Worm (Caenorhabditis elegans) whole organism, young adult: Measurements from ENCODE around the gene cpg-20.

Source experiments
- B0336.3 ChIP-seq: fragments of 200-800 bp; sonication (Bioruptor generic); IDR thresholded peaks from 2 replicates; pipeline ENCODE4 v1.3.6; 2022; ENCODE audit warnings: missing genetic modification characterization, missing compliant biosample characterization
- C06A6.2 ChIP-seq: fragments of 200-800 bp; sonication (Bioruptor generic); conservative IDR thresholded peaks from 2 replicates; pipeline ENCODE4 v1.3.6; 2022; ENCODE audit warnings: missing genetic modification characterization, missing compliant biosample characterization
- T26A5.8 ChIP-seq: sonication (generic microtip); optimal IDR thresholded peaks from 2 replicates; lab custom pipeline; 2016; ENCODE audit warnings: missing genetic modification characterization, missing compliant biosample characterization
- Y53G8AR.9 ChIP-seq: fragments of 200-800 bp; sonication (Bioruptor generic); conservative IDR thresholded peaks from 2 replicates; pipeline ENCODE4 v1.3.6; 2022; ENCODE audit warnings: missing genetic modification reagents, missing genetic modification characterization, missing compliant biosample characterization
- Y79H2A.3 ChIP-seq: fragments of 200-800 bp; sonication (Bioruptor generic); conservative IDR thresholded peaks from 2 replicates; pipeline ENCODE4 v1.3.6; 2022; ENCODE audit warnings: missing genetic modification reagents, missing genetic modification characterization, missing compliant biosample characterization
- ZK185.1 ChIP-seq: sonication (generic microtip); optimal IDR thresholded peaks from 2 replicates; lab custom pipeline; 2016; ENCODE audit warnings: mild to moderate bottlenecking, missing genetic modification characterization, missing compliant biosample characterization; ENCODE audit not compliant: poor library complexity, severe bottlenecking
- aptf-2 ChIP-seq: fragments of 200-800 bp; sonication (Bioruptor generic); conservative IDR thresholded peaks from 2 replicates; pipeline ENCODE4 v1.3.6; 2022; ENCODE audit warnings: missing genetic modification reagents, missing genetic modification characterization, missing compliant biosample characterization
- attf-5 ChIP-seq: fragments of 200-800 bp; sonication (Bioruptor generic); optimal IDR thresholded peaks from 2 replicates; lab custom pipeline; 2018; ENCODE audit warnings: mild to moderate bottlenecking, missing genetic modification characterization, missing compliant biosample characterization
- cebp-1 ChIP-seq, 2 experiments: fragments of 200-800 bp in 1 of 2; sonication (Bioruptor generic) in 1 of 2; sonication (generic microtip) in 1 of 2; IDR thresholded peaks in 1 of 2; optimal IDR thresholded peaks in 1 of 2; 2 replicates each; pipeline versions ENCODE4 v1.3.6 to Lab custom; 2017 to 2022; ENCODE audit warnings: missing compliant biosample characterization in 2 of 2, missing genetic modification characterization in 2 of 2, mild to moderate bottlenecking in 1 of 2, missing genetic modification reagents in 1 of 2, moderate library complexity in 1 of 2
- ceh-100 ChIP-seq: fragments of 200-800 bp; sonication (Bioruptor generic); IDR thresholded peaks from 2 replicates; pipeline ENCODE4 v1.3.6; 2022; ENCODE audit warnings: missing genetic modification reagents, missing genetic modification characterization, missing compliant biosample characterization
- ceh-27 ChIP-seq: fragments of 200-800 bp; sonication (Bioruptor generic); optimal IDR thresholded peaks from 2 replicates; lab custom pipeline; 2018; ENCODE audit warnings: mild to moderate bottlenecking, missing genetic modification characterization, moderate library complexity, missing compliant biosample characterization
- ceh-40 ChIP-seq: fragments of 200-800 bp; sonication (Bioruptor generic); IDR thresholded peaks from 2 replicates; pipeline ENCODE4 v1.3.6; 2022; ENCODE audit warnings: missing genetic modification characterization, missing compliant biosample characterization
- ceh-91 ChIP-seq: fragments of 200-800 bp; sonication (Bioruptor generic); IDR thresholded peaks from 2 replicates; pipeline ENCODE4 v1.3.6; 2022; ENCODE audit warnings: missing genetic modification reagents, missing genetic modification characterization, missing compliant biosample characterization
- chd-7 ChIP-seq: sonication (generic microtip); optimal IDR thresholded peaks from 2 replicates; lab custom pipeline; 2016; ENCODE audit warnings: mild to moderate bottlenecking, missing genetic modification characterization, moderate library complexity, missing compliant biosample characterization
- die-1 ChIP-seq: sonication (generic microtip); optimal IDR thresholded peaks from 2 replicates; lab custom pipeline; 2016; ENCODE audit warnings: missing genotype, mild to moderate bottlenecking, missing genetic modification characterization, missing compliant biosample characterization
- dox-1 ChIP-seq: fragments of 200-800 bp; sonication (Bioruptor generic); IDR thresholded peaks from 2 replicates; pipeline ENCODE4 v1.3.6; 2022; ENCODE audit warnings: missing genetic modification reagents, missing genetic modification characterization, missing compliant biosample characterization
- dpff-1 ChIP-seq: sonication (generic microtip); optimal IDR thresholded peaks from 2 replicates; lab custom pipeline; 2017; ENCODE audit warnings: mild to moderate bottlenecking, missing genetic modification characterization, missing compliant biosample characterization
- egl-18 ChIP-seq: fragments of 200-800 bp; sonication (Bioruptor generic); IDR thresholded peaks from 2 replicates; pipeline ENCODE4 v1.3.6; 2022; ENCODE audit warnings: missing genetic modification reagents, missing genetic modification characterization, missing compliant biosample characterization
- egl-44 ChIP-seq: fragments of 200-800 bp; sonication (Bioruptor generic); IDR thresholded peaks from 2 replicates; pipeline ENCODE4 v1.3.6; 2022; ENCODE audit warnings: missing genetic modification reagents, missing genetic modification characterization, missing compliant biosample characterization
- egrh-3 ChIP-seq: fragments of 200-800 bp; sonication (Bioruptor generic); IDR thresholded peaks from 2 replicates; pipeline ENCODE4 v1.3.6; 2022; ENCODE audit warnings: missing genetic modification reagents, missing genetic modification characterization, missing compliant biosample characterization
- ekl-4 ChIP-seq: fragments of 200-800 bp; sonication (Bioruptor generic); IDR thresholded peaks from 2 replicates; pipeline ENCODE4 v1.3.6; 2022; ENCODE audit warnings: missing genetic modification reagents, missing genetic modification characterization, missing compliant biosample characterization
- ets-4 ChIP-seq: fragments of 200-800 bp; sonication (Bioruptor generic); optimal IDR thresholded peaks from 2 replicates; lab custom pipeline; 2018; ENCODE audit warnings: mild to moderate bottlenecking, missing genetic modification characterization, missing compliant biosample characterization
- him-1 ChIP-seq: sonication (generic microtip); optimal IDR thresholded peaks from 2 replicates; lab custom pipeline; 2016; ENCODE audit warnings: missing genotype, missing genetic modification reagents, missing genetic modification characterization, missing compliant biosample characterization
- hmg-1.2 ChIP-seq: fragments of 200-800 bp; sonication (Bioruptor generic); IDR thresholded peaks from 2 replicates; pipeline ENCODE4 v1.3.6; 2022; ENCODE audit warnings: missing genetic modification reagents, missing genetic modification characterization, missing compliant biosample characterization
- let-607 ChIP-seq, 2 experiments: fragments of 200-800 bp in 1 of 2; sonication (Bioruptor generic) in 1 of 2; sonication (generic microtip) in 1 of 2; optimal IDR thresholded peaks; 2 replicates each; lab custom pipeline; 2016 to 2018; ENCODE audit warnings: mild to moderate bottlenecking in 2 of 2, missing compliant biosample characterization in 2 of 2, missing genetic modification characterization in 2 of 2, moderate library complexity in 2 of 2, missing genotype in 1 of 2
- lin-26 ChIP-seq: fragments of 200-800 bp; sonication (Bioruptor generic); IDR thresholded peaks from 2 replicates; pipeline ENCODE4 v1.3.6; 2022; ENCODE audit warnings: missing genetic modification reagents, missing genetic modification characterization, missing compliant biosample characterization
- lin-35 ChIP-seq, 3 experiments: fragments of 150-350 bp in 2 of 3; sonication (generic microtip) in 1 of 3; optimal IDR thresholded peaks; 2 replicates each; lab custom pipeline; 2014 to 2018; ENCODE audit warnings: missing biosample characterization in 3 of 3, missing genetic modification characterization in 3 of 3, missing genetic modification reagents in 3 of 3
- lir-1 ChIP-seq: fragments of 200-800 bp; sonication (Bioruptor generic); conservative IDR thresholded peaks from 2 replicates; pipeline ENCODE4 v1.3.6; 2022; ENCODE audit warnings: missing genetic modification reagents, missing genetic modification characterization, missing compliant biosample characterization
- madf-10 ChIP-seq: sonication (generic microtip); optimal IDR thresholded peaks from 2 replicates; lab custom pipeline; 2016; ENCODE audit warnings: mild to moderate bottlenecking, missing genetic modification characterization, missing compliant biosample characterization
- madf-3 ChIP-seq: fragments of 200-800 bp; sonication (Bioruptor generic); IDR thresholded peaks from 2 replicates; pipeline ENCODE4 v1.3.6; 2022; ENCODE audit warnings: missing genetic modification reagents, missing genetic modification characterization, missing compliant biosample characterization
- mes-4 ChIP-seq: sonication (generic microtip); optimal IDR thresholded peaks from 2 replicates; lab custom pipeline; 2016; ENCODE audit warnings: missing genotype, missing genetic modification characterization, missing compliant biosample characterization
- nhr-90 ChIP-seq: sonication (generic microtip); optimal IDR thresholded peaks from 2 replicates; lab custom pipeline; 2016; ENCODE audit warnings: missing genotype, mild to moderate bottlenecking, missing genetic modification characterization, missing compliant biosample characterization
- pbrm-1 ChIP-seq: fragments of 200-800 bp; sonication (Bioruptor generic); IDR thresholded peaks from 2 replicates; pipeline ENCODE4 v1.3.6; 2022; ENCODE audit warnings: missing genetic modification reagents, missing genetic modification characterization, missing compliant biosample characterization
- pha-4 ChIP-seq: fragments of 150-350 bp; sonication (generic microtip); optimal IDR thresholded peaks from 2 replicates; lab custom pipeline; 2014; ENCODE audit warnings: missing biosample characterization, missing genetic modification reagents, missing genetic modification characterization
- rcor-1 ChIP-seq: fragments of 200-800 bp; sonication (Bioruptor generic); IDR thresholded peaks from 2 replicates; pipeline ENCODE4 v1.3.6; 2022; ENCODE audit warnings: missing genetic modification reagents, missing genetic modification characterization, missing compliant biosample characterization
- snpc-4 ChIP-seq, 5 experiments: fragments of 150-350 bp in 1 of 5; sonication (generic microtip) in 4 of 5; optimal IDR thresholded peaks; 2 replicates each; lab custom pipeline; 2014 to 2018; ENCODE audit warnings: missing genetic modification characterization in 5 of 5, missing biosample characterization in 3 of 5, antibody characterized with exemption in 2 of 5, mild to moderate bottlenecking in 2 of 5, missing compliant biosample characterization in 2 of 5, missing genotype in 2 of 5, moderate library complexity in 2 of 5, missing genetic modification reagents in 1 of 5
- somi-1 ChIP-seq: fragments of 200-800 bp; sonication (Bioruptor generic); optimal IDR thresholded peaks from 2 replicates; lab custom pipeline; 2018; ENCODE audit warnings: mild to moderate bottlenecking, missing genetic modification characterization, missing compliant biosample characterization
- sptf-2 ChIP-seq: fragments of 200-800 bp; sonication (Bioruptor generic); optimal IDR thresholded peaks from 2 replicates; lab custom pipeline; 2018; ENCODE audit warnings: mild to moderate bottlenecking, missing genetic modification characterization, missing compliant biosample characterization
- tbp1 ChIP-seq: fragments of 200-800 bp; sonication (Bioruptor generic); optimal IDR thresholded peaks from 2 replicates; lab custom pipeline; 2018; ENCODE audit warnings: mild to moderate bottlenecking, missing genetic modification characterization, missing compliant biosample characterization
- tlf-1 ChIP-seq: fragments of 200-800 bp; sonication (Bioruptor generic); optimal IDR thresholded peaks from 2 replicates; lab custom pipeline; 2018; ENCODE audit warnings: mild to moderate bottlenecking, missing genetic modification characterization, missing compliant biosample characterization
- zfh-2 ChIP-seq: fragments of 200-800 bp; sonication (Bioruptor generic); conservative IDR thresholded peaks from 2 replicates; pipeline ENCODE4 v1.3.6; 2022; ENCODE audit warnings: missing genetic modification reagents, missing genetic modification characterization, missing compliant biosample characterization
- ztf-18 ChIP-seq: sonication (generic microtip); optimal IDR thresholded peaks from 2 replicates; lab custom pipeline; 2016; ENCODE audit warnings: missing genotype, mild to moderate bottlenecking, missing genetic modification characterization, missing compliant biosample characterization
- ztf-22 ChIP-seq: fragments of 200-800 bp; sonication (Bioruptor generic); optimal IDR thresholded peaks from 2 replicates; lab custom pipeline; 2018; ENCODE audit warnings: mild to moderate bottlenecking, missing genetic modification characterization, moderate library complexity, missing compliant biosample characterization
- ztf-3 ChIP-seq: fragments of 200-800 bp; sonication (Bioruptor generic); optimal IDR thresholded peaks from 2 replicates; lab custom pipeline; 2018; ENCODE audit warnings: mild to moderate bottlenecking, missing genetic modification characterization, missing compliant biosample characterization

Gene cpg-20

DNA sequence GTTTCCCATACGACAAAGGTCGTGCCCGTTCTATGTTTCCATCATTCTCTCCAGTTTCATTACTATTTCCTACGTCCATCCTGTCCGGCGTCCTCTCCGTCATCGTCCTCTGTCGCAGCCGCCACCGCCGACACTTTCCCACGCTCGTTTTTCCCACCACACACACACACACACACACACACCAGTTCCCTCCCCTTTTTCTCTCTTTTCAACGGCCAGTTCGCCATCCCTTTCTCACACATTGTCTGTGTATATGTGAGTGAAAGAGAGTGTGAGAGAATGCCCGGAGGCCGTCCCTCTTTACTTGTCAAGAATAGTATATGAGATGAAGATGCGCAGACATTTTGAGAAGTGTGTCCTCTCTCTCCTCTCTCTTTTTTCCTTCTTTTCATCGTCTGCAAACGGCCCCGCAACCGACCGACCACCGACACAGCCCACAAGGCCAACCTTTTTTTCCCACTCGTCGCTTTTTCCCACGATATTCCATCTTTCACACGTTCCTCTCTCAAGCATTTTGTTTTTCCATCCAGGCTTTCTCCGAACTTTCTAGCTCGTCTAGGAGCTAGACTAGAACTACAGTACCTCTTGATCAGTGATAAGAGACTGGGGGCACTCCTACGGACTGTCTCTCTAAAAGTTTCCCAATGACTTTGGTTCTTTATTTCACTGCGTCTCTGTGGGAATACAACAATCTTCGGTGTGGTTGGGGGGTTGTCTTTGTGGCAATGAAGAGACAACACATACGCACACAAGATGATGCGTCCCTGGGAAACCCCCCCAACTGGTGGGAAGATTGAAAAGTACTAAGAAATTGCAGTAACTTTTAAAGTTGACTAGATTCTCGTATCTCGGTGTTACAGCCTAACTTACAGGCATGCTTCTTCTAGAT, 21.3 kb upstream of the cpg-20 start:
- TF ChIP-seq aptf-2 (GFP tag; lab: Robert Waterston, UW) (0 out of 2 replicates have a peak, but pooled peaks have one; percentile 54), ceh-27 (GFP tag; lab: Kevin White, UChicago) (peak; percentile 81), ets-4 (GFP tag; lab: Kevin White, UChicago) (peak; percentile 91), egrh-3 (GFP tag; lab: Robert Waterston, UW) (peak; percentile 66), madf-10 (peak; percentile 32), pha-4 (tag; lab: Kevin White, UChicago) (no peak), tlf-1 (GFP tag; lab: Kevin White, UChicago) (no peak), ZK185.1 (tag; lab: Kevin White, UChicago) (peak; percentile 61), tbp1 (GFP tag; lab: Kevin White, UChicago) (peak; percentile 44), let-607 (tag; optimal IDR thresholded peaks at IDR 0.05; lab: Kevin White, UChicago) (peak; percentile 1 to 35), chd-7 (peak; percentile 53), mes-4 (tag; lab: Kevin White, UChicago) (no peak), rcor-1 (GFP tag; lab: Robert Waterston, UW) (0 out of 2 replicates have a peak, but pooled peaks have one; percentile 35), lin-26 (GFP tag; lab: Robert Waterston, UW) (0 out of 2 replicates have a peak, but pooled peaks have one; percentile 39), ceh-100 (GFP tag; lab: Robert Waterston, UW) (no peak), zfh-2 (peak; percentile 97), madf-3 (GFP tag; lab: Robert Waterston, UW) (no peak), pbrm-1 (GFP tag; lab: Robert Waterston, UW) (peak; percentile 78), B0336.3 (peak; percentile 74), Y53G8AR.9 (GFP tag; lab: Robert Waterston, UW) (no peak), ekl-4 (GFP tag; lab: Robert Waterston, UW) (peak; percentile 34; the same call in 1 of the 2 replicates), snpc-4 (GFP tag; optimal IDR thresholded peaks at IDR 0.05; lab: Kevin White, UChicago) (peak; percentile 2), snpc-4 (tag; optimal IDR thresholded peaks at IDR 0.05; lab: Kevin White, UChicago) (peak in 3 of 4 experiments; percentile 52 to 86 (median 72)), attf-5 (peak; percentile 52), egl-18 (GFP tag; lab: Robert Waterston, UW) (no peak), lir-1 (GFP tag; lab: Robert Waterston, UW) (no peak), nhr-90 (tag; lab: Kevin White, UChicago) (peak; percentile 53), hmg-1.2 (GFP tag; lab: Robert Waterston, UW) (peak; percentile 90), die-1 (peak; percentile 48), sptf-2 (GFP tag; lab: Kevin White, UChicago) (peak; percentile 65), ztf-3 (peak; percentile 58), ceh-91 (no peak), him-1 (tag; lab: Kevin White, UChicago) (no peak), T26A5.8 (tag; lab: Kevin White, UChicago) (no peak), C06A6.2 (GFP tag; lab: Robert Waterston, UW) (0 out of 2 replicates have a peak, but pooled peaks have one; percentile 15), ceh-40 (GFP tag; lab: Robert Waterston, UW) (no peak), dpff-1 (no peak), egl-44 (GFP tag; lab: Robert Waterston, UW) (peak; percentile 74), cebp-1 (GFP tag; IDR thresholded peaks at IDR 0.05; lab: Robert Waterston, UW) (peak; percentile 63; the same call in 1 of the 2 replicates), cebp-1 (tag; optimal IDR thresholded peaks at IDR 0.05; lab: Kevin White, UChicago) (peak; percentile 73), Y79H2A.3 (GFP tag; lab: Robert Waterston, UW) (no peak), ztf-18 (tag; lab: Kevin White, UChicago) (peak; percentile 16), dox-1 (GFP tag; lab: Robert Waterston, UW) (peak; percentile 80), ztf-22 (peak; percentile 38), somi-1 (GFP tag; lab: Kevin White, UChicago) (peak; percentile 66), lin-35 (GFP tag; optimal IDR thresholded peaks at IDR 0.05; lab: Kevin White, UChicago) (peak in 1 of 3 experiments; percentile 21)
